Worm (Caenorhabditis elegans): ENCODE measurements around the gene acl-2.

DNA sequence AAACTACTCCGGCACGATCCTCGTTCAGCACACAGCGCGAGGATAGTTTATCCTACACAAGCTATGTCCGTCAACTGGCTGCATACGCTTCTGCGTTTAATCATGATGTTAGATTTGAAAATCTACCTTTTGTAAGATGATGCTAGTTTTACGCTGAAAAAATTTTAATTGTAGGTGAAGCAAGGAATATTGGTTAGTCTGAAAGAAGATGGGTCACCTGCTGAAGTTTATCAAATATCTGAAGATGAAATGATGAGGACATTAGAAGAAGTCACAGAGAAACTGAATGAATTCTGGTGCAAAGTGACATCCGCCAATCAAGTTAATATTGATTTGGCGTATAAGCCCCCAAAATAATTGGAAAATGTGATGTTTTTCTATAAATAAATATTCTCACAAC is 47.4 kb downstream of the acl-2 start:
- no peak for TF ChIP-seq cebp-2 (GFP tag; IDR thresholded peaks at IDR 0.05)
- no peak for TF ChIP-seq pha-4 (tag; optimal IDR thresholded peaks at IDR 0.05)
- TF ChIP-seq ets-4 (GFP tag; optimal IDR thresholded peaks at IDR 0.05): no peak
- no peak for TF ChIP-seq F49E8.2 (tag; optimal IDR thresholded peaks at IDR 0.05; ENCODE audit: insufficient read depth)
- TF ChIP-seq ztf-28 (GFP tag; IDR thresholded peaks at IDR 0.05): no peak
- peak; percentile 41; the same call in 1 of the 2 replicates for TF ChIP-seq Y56A3A.18 (GFP tag; IDR thresholded peaks at IDR 0.05)
- TF ChIP-seq snpc-4 (GFP tag; optimal IDR thresholded peaks at IDR 0.05): no peak
- TF ChIP-seq snpc-4 (tag; optimal IDR thresholded peaks at IDR 0.05): no peak
- TF ChIP-seq ccch-3 (GFP tag; optimal IDR thresholded peaks at IDR 0.05): no peak
- TF ChIP-seq him-1 (tag; optimal IDR thresholded peaks at IDR 0.05): no peak
- no peak for TF ChIP-seq snpc-1.1 (tag; optimal IDR thresholded peaks at IDR 0.05; ENCODE audit: insufficient read depth)
